Fruit fly (Drosophila melanogaster) whole organism, prepupa: ENCODE results near the gene pHCl-1.

Experiments used
- CG7368 ChIP-seq: fragments of 200-800 bp; sonication (Bioruptor generic); optimal IDR thresholded peaks from 3 replicates; lab custom pipeline; 2016; ENCODE audit warnings: missing biosample characterization, missing genetic modification characterization
- Hr38 ChIP-seq: sonication (Bioruptor generic); optimal IDR thresholded peaks from 2 replicates; lab custom pipeline; 2016; ENCODE audit warnings: missing biosample characterization, missing genetic modification characterization
- achi ChIP-seq: fragments of 200-800 bp; sonication (Bioruptor generic); optimal IDR thresholded peaks from 3 replicates; lab custom pipeline; 2016; ENCODE audit warnings: missing biosample characterization, missing genetic modification characterization

dm6 chr3L:15844577-15844976, 54.3 kb downstream of the pHCl-1 start:
- no peak for TF ChIP-seq CG7368
- no peak for TF ChIP-seq achi (GFP tag; lab: Kevin White, UChicago)
- no peak for TF ChIP-seq Hr38 (GFP tag; lab: Kevin White, UChicago)
